Fruit fly (Drosophila melanogaster): ENCODE data around the gene CG7565.

DNA sequence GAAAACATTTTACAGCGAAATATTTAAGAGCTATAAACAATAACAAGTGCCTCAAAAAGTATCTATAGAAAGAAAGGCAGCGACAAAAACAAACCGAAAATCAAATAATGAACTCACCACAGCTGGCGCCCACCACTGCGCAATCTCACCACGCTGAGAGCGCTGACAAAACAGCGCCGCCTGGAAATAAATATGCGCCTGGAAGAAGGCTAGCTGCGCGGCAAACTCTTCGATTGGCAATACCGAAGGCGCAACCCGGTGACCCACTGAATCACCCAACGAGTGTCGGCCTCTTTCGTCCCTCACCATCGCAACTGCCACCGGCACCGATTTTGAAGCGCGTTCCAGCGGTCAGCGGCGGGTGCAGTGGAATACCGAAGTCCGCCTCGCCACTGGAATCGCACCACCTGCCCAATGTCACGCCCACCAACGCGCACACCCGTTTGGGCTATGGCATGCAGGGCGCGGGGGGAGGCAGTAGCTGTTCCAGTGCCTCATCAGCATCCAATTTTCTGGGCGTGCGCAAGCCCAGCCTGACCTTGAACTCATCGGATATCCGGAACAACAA is 19.8 kb downstream of the CG7565 start:
- TF ChIP-seq CG8478 (optimal IDR thresholded peaks at IDR 0.05) (no peak), CTCF (optimal IDR thresholded peaks at IDR 0.05) (peak in 1 of 2 experiments; percentile 65)
